Fruit fly (Drosophila melanogaster) whole organism, wandering third instar larva: ENCODE measurements around the gene shv.
A peak's percentile ranks its signal among the peaks of the same experiment; 100 is the strongest.

Experiments
- Abd-B ChIP-seq: fragments of >200 bp; optimal IDR thresholded peaks from 2 replicates; lab custom pipeline; 2017; ENCODE audit warnings: missing biosample characterization, missing genetic modification characterization
- CG32264 ChIP-seq: fragments of 200-800 bp; sonication (Bioruptor generic); optimal IDR thresholded peaks from 2 replicates; lab custom pipeline; 2016; ENCODE audit warnings: missing biosample characterization, missing genetic modification characterization
- CG9705 ChIP-seq: fragments of 200-800 bp; sonication (Bioruptor generic); optimal IDR thresholded peaks from 2 replicates; lab custom pipeline; 2018; ENCODE audit warnings: missing biosample characterization, mild to moderate bottlenecking, missing genetic modification characterization
- CrebA ChIP-seq: fragments of 200-800 bp; sonication (Bioruptor generic); optimal IDR thresholded peaks from 2 replicates; lab custom pipeline; 2016; ENCODE audit warnings: missing biosample characterization, mild to moderate bottlenecking, missing genetic modification characterization, borderline replicate concordance
- Dfd ChIP-seq: fragments of >200 bp; optimal IDR thresholded peaks from 2 replicates; lab custom pipeline; 2017; ENCODE audit warnings: missing biosample characterization, missing genetic modification characterization
- Dif ChIP-seq: fragments of 200-275, 200-300 bp; sonication (Bioruptor generic); optimal IDR thresholded peaks from 2 replicates; lab custom pipeline; 2018; ENCODE audit warnings: missing biosample characterization, missing genetic modification characterization; ENCODE audit not compliant: partially characterized antibody
- GATAd ChIP-seq: sonication (Bioruptor generic); optimal IDR thresholded peaks from 2 replicates; lab custom pipeline; 2016; ENCODE audit warnings: missing biosample characterization, missing genetic modification characterization
- HLH106 ChIP-seq: fragments of 200-800 bp; optimal IDR thresholded peaks from 3 replicates; lab custom pipeline; 2019; ENCODE audit warnings: missing biosample characterization, mild to moderate bottlenecking, missing genetic modification characterization, moderate library complexity
- Hnf4 ChIP-seq: fragments of 200-800 bp; sonication (Bioruptor generic); optimal IDR thresholded peaks from 2 replicates; lab custom pipeline; 2016; ENCODE audit warnings: missing biosample characterization, mild to moderate bottlenecking, missing genetic modification characterization
- Hr78 ChIP-seq: fragments of >200 bp; optimal IDR thresholded peaks from 2 replicates; lab custom pipeline; 2017; ENCODE audit warnings: missing biosample characterization, missing genetic modification characterization
- Hr83 ChIP-seq: fragments of 200-300 bp; sonication (Bioruptor generic); optimal IDR thresholded peaks from 2 replicates; lab custom pipeline; 2016; ENCODE audit warnings: missing biosample characterization, mild to moderate bottlenecking, missing genetic modification characterization, moderate library complexity; ENCODE audit not compliant: poor library complexity, severe bottlenecking
- Jra ChIP-seq: sonication (Bioruptor generic); optimal IDR thresholded peaks from 2 replicates; lab custom pipeline; 2016; ENCODE audit warnings: missing biosample characterization, missing genetic modification characterization
- Mio ChIP-seq: sonication (Bioruptor generic); optimal IDR thresholded peaks from 2 replicates; lab custom pipeline; 2016; ENCODE audit warnings: missing biosample characterization, missing genetic modification characterization
- Myc ChIP-seq: fragments of >200 bp; optimal IDR thresholded peaks from 2 replicates; lab custom pipeline; 2017
- N ChIP-seq: fragments of >200 bp; optimal IDR thresholded peaks from 2 replicates; lab custom pipeline; 2018; ENCODE audit warnings: missing biosample characterization, missing external identifiers, missing genetic modification characterization
- OdsH ChIP-seq: fragments of 200-800 bp; sonication (Bioruptor generic); optimal IDR thresholded peaks from 2 replicates; lab custom pipeline; 2016; ENCODE audit warnings: missing biosample characterization, mild to moderate bottlenecking, missing genetic modification characterization
- Rel ChIP-seq, 2 experiments: fragments of 200-800 bp; sonication (Bioruptor generic) in 1 of 2; optimal IDR thresholded peaks; 2 replicates in 1 of 2; 3 replicates in 1 of 2; lab custom pipeline; 2016 to 2019; ENCODE audit warnings: mild to moderate bottlenecking in 2 of 2, missing biosample characterization in 2 of 2, missing genetic modification characterization in 2 of 2, moderate library complexity in 1 of 2
- Sp1 ChIP-seq: fragments of 200-800 bp; sonication (Bioruptor generic); optimal IDR thresholded peaks from 3 replicates; lab custom pipeline; 2019; ENCODE audit warnings: missing biosample characterization, mild to moderate bottlenecking, missing genetic modification characterization, moderate library complexity
- Vsx2 ChIP-seq: fragments of 200-300, 225-300 bp; sonication (Bioruptor generic); optimal IDR thresholded peaks from 2 replicates; lab custom pipeline; 2018; ENCODE audit warnings: missing biosample characterization, missing genetic modification characterization; ENCODE audit not compliant: partially characterized antibody
- br ChIP-seq: fragments of 200-800 bp; sonication (Bioruptor generic); optimal IDR thresholded peaks from 2 replicates; lab custom pipeline; 2016; ENCODE audit warnings: missing biosample characterization, missing genetic modification characterization
- brk ChIP-seq: fragments of 200-800 bp; sonication (Bioruptor generic); optimal IDR thresholded peaks from 2 replicates; lab custom pipeline; 2016; ENCODE audit warnings: missing biosample characterization, mild to moderate bottlenecking, missing genetic modification characterization
- dl ChIP-seq, 2 experiments: fragments of 175-275, 200-275 bp in 1 of 2; fragments of 200-275 bp in 1 of 2; sonication (Bioruptor generic); optimal IDR thresholded peaks; lab custom pipeline; 2018; ENCODE audit warnings: mild to moderate bottlenecking in 2 of 2, missing biosample characterization in 2 of 2, missing genetic modification characterization in 2 of 2, moderate library complexity in 2 of 2; ENCODE audit not compliant: partially characterized antibody in 2 of 2, insufficient read depth in 1 of 2
- dmrt93B ChIP-seq: fragments of 200-800 bp; sonication (Bioruptor generic); optimal IDR thresholded peaks from 2 replicates; lab custom pipeline; 2018; ENCODE audit warnings: missing biosample characterization, mild to moderate bottlenecking, missing genetic modification characterization
- dsf ChIP-seq: sonication (Bioruptor generic); optimal IDR thresholded peaks from 2 replicates; lab custom pipeline; 2016; ENCODE audit warnings: missing biosample characterization, missing genetic modification characterization, borderline replicate concordance
- ey ChIP-seq: fragments of 200-800 bp; sonication (Bioruptor generic); optimal IDR thresholded peaks from 2 replicates; lab custom pipeline; 2016; ENCODE audit warnings: missing biosample characterization, missing genetic modification characterization
- foxo ChIP-seq, 2 experiments: fragments of 200-800 bp; sonication (Bioruptor generic); optimal IDR thresholded peaks; 2 replicates in 1 of 2; 3 replicates in 1 of 2; lab custom pipeline; 2016 to 2017; ENCODE audit warnings: missing biosample characterization in 2 of 2, missing genetic modification characterization in 2 of 2
- fru ChIP-seq: fragments of 200-800 bp; sonication (Bioruptor generic); optimal IDR thresholded peaks from 3 replicates; lab custom pipeline; 2016; ENCODE audit warnings: missing biosample characterization, mild to moderate bottlenecking, missing genetic modification characterization
- h ChIP-seq: fragments of 200-800 bp; sonication (Bioruptor generic); optimal IDR thresholded peaks from 3 replicates; lab custom pipeline; 2016; ENCODE audit warnings: missing biosample characterization, mild to moderate bottlenecking, missing genetic modification characterization
- jim ChIP-seq: fragments of 175-275, 200-325 bp; sonication (Bioruptor generic); optimal IDR thresholded peaks from 2 replicates; lab custom pipeline; 2016; ENCODE audit warnings: missing biosample characterization, mild to moderate bottlenecking, missing genetic modification characterization
- lola ChIP-seq: fragments of >200 bp; optimal IDR thresholded peaks from 2 replicates; lab custom pipeline; 2017; ENCODE audit warnings: missing biosample characterization, missing genetic modification characterization
- pan ChIP-seq: fragments of >200 bp; optimal IDR thresholded peaks from 2 replicates; lab custom pipeline; 2017
- psq ChIP-seq: fragments of 200-800 bp; sonication (Bioruptor generic); optimal IDR thresholded peaks from 3 replicates; lab custom pipeline; 2017; ENCODE audit warnings: missing biosample characterization, mild to moderate bottlenecking, missing genetic modification characterization, moderate library complexity
- rgr ChIP-seq: fragments of 200-800 bp; sonication (Bioruptor generic); optimal IDR thresholded peaks from 3 replicates; lab custom pipeline; 2016; ENCODE audit warnings: missing biosample characterization, mild to moderate bottlenecking, missing genetic modification characterization
- sage ChIP-seq: fragments of 200-800 bp; sonication (Bioruptor generic); optimal IDR thresholded peaks from 2 replicates; lab custom pipeline; 2016; ENCODE audit warnings: missing biosample characterization, mild to moderate bottlenecking, missing genetic modification characterization
- sv ChIP-seq: fragments of 200-800 bp; sonication (Bioruptor generic); optimal IDR thresholded peaks from 3 replicates; lab custom pipeline; 2016; ENCODE audit warnings: missing biosample characterization, missing genetic modification characterization
- tai ChIP-seq: sonication (Bioruptor generic); optimal IDR thresholded peaks from 2 replicates; lab custom pipeline; 2016; ENCODE audit warnings: missing biosample characterization, missing genetic modification characterization
- usp ChIP-seq: fragments of >200 bp; optimal IDR thresholded peaks from 2 replicates; lab custom pipeline; 2017; ENCODE audit warnings: missing biosample characterization, missing genetic modification characterization
- woc ChIP-seq: sonication (Bioruptor generic); optimal IDR thresholded peaks from 2 replicates; lab custom pipeline; 2016; ENCODE audit warnings: missing biosample characterization, mild to moderate bottlenecking, missing genetic modification characterization

shv gene

DNA sequence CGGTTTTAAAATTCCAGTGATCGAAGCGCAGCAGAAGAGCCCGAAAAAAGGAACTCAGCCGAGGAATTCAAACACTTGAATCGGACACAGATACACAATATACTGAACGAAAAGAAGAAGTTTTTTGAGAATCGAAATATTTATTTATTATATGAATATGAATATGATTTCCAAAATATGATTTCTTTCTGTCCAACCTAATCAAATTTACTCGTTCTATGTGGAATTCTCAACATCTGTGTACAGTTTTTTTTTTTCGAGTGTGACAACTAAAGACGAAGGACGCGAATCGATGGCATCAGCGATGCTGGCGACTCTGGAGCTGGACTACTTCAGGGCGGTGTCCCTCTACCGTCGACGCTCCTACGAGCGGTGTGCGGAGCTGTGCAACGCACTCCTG lies 29.7 kb upstream of the shv start (continued):
- TF ChIP-seq br (GFP tag; lab: Kevin White, UChicago) (peak; percentile 86), dmrt93B (GFP tag; lab: Kevin White, UChicago) (peak; percentile 66)

DNA sequence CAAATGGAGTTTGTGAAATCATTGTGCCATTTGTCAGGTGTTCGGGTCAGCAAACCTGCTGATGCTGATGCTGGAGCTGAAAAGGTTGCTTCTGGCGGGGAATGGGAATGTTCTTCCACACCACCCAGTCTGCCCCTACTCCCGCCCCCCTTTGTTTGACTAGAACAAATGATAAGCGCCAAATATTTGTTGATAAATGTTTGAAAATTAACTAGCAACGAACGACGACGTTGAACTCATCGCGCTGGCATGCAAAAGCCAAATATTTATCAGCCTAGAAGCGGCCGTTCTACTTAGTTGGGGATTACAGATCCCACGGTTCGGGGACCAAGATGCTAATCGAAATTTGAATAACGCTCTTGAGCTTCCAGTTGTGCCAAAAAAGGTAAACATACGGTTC lies 27.4 kb upstream of the shv start:
- TF ChIP-seq tai (no peak), pan (lab: Kevin White, UChicago) (no peak), psq (GFP tag; lab: Kevin White, UChicago) (no peak), sage (GFP tag; lab: Kevin White, UChicago) (no peak), woc (no peak), dsf (GFP tag; lab: Kevin White, UChicago) (no peak), Hnf4 (GFP tag; lab: Kevin White, UChicago) (no peak), Hr83 (GFP tag; lab: Kevin White, UChicago) (no peak), sv (GFP tag; lab: Kevin White, UChicago) (no peak), jim (GFP tag; lab: Kevin White, UChicago) (no peak), usp (GFP tag; lab: Kevin White, UChicago) (no peak), rgr (GFP tag; lab: Kevin White, UChicago) (no peak)
- TF ChIP-seq, all 38 proteins: peak for 0

DNA sequence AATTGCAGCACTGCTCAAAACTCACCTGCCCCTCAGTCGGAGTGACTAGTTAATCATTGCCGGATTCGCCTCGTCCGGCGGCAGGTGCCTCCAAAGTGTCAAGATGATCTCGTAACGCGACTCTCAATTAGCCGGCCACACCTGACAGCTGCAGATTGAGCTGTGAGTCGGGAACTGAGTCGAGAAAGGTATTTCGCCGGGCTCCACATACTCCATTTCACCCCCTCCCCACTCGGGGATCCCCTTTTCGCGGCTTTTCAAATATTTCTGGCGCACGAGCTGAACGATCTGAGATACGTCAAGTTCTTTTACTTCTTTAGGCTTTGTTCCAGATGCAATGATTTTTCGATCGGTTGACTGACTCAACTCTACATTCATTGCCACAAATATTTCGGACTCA lies 26.5 kb upstream of the shv start:
- TF ChIP-seq HLH106 (tag; lab: Kevin White, UChicago) = no peak
- TF ChIP-seq Rel (GFP tag; optimal IDR thresholded peaks at IDR 0.05; lab: Kevin White, UChicago) = no peak
- peak; percentile 90 for TF ChIP-seq Rel (tag; optimal IDR thresholded peaks at IDR 0.05; lab: Kevin White, UChicago)

- TF ChIP-seq OdsH (peak; percentile 96), pan (lab: Kevin White, UChicago) (no peak), br (GFP tag; lab: Kevin White, UChicago) (peak; percentile 97), Myc (no peak), Abd-B (no peak), dl (GFP tag; optimal IDR thresholded peaks at IDR 0.05; lab: Kevin White, UChicago; ENCODE audit: insufficient read depth in 1 of 2, partially characterized antibody in 2 of 2) (no peak), dsf (GFP tag; lab: Kevin White, UChicago) (peak; percentile 72), CG32264 (peak; percentile 77), Hr83 (GFP tag; lab: Kevin White, UChicago) (peak; percentile 4), foxo (GFP tag; optimal IDR thresholded peaks at IDR 0.05; lab: Kevin White, UChicago) (peak; percentile 74 to 95), Sp1 (GFP tag; lab: Kevin White, UChicago) (peak; percentile 94), sage (GFP tag; lab: Kevin White, UChicago) (peak; percentile 92), lola (GFP tag; lab: Kevin White, UChicago) (no peak), Dif (GFP tag; lab: Kevin White, UChicago) (no peak), CrebA (GFP tag; lab: Kevin White, UChicago) (no peak), Vsx2 (GFP tag; lab: Kevin White, UChicago) (no peak), fru (peak; percentile 95), GATAd (no peak), sv (GFP tag; lab: Kevin White, UChicago) (no peak), psq (GFP tag; lab: Kevin White, UChicago) (peak; percentile 96), Dfd (GFP tag; lab: Kevin White, UChicago) (no peak), Hr78 (GFP tag; lab: Kevin White, UChicago) (no peak), usp (GFP tag; lab: Kevin White, UChicago) (no peak), N (no peak), jim (GFP tag; lab: Kevin White, UChicago) (no peak), ey (GFP tag; lab: Kevin White, UChicago) (peak; percentile 95), CG9705 (GFP tag; lab: Kevin White, UChicago) (peak; percentile 86), HLH106 (tag; lab: Kevin White, UChicago) (peak; percentile 81), Rel (GFP tag; optimal IDR thresholded peaks at IDR 0.05; lab: Kevin White, UChicago) (peak; percentile 68), Rel (tag; optimal IDR thresholded peaks at IDR 0.05; lab: Kevin White, UChicago) (peak; percentile 30), Jra (GFP tag; lab: Kevin White, UChicago) (peak; percentile 90), dmrt93B (GFP tag; lab: Kevin White, UChicago) (peak; percentile 85), Mio (GFP tag; lab: Kevin White, UChicago) (peak; percentile 64), rgr (GFP tag; lab: Kevin White, UChicago) (peak; percentile 93), h (peak; percentile 94), woc (peak; percentile 95), tai (no peak), brk (GFP tag; lab: Kevin White, UChicago) (peak; percentile 92), Hnf4 (GFP tag; lab: Kevin White, UChicago) (peak; percentile 96)
Observed at dm6 chr2L:427338-428234, 25.3 kb upstream of the shv start.
